Fruit fly (Drosophila melanogaster) whole organism: ENCODE data around the gene PIP82.

Experiments
- Dll ChIP-seq: fragments of >200 bp; optimal IDR thresholded peaks from 2 replicates; lab custom pipeline; 2017
- pan ChIP-seq: fragments of >200 bp; optimal IDR thresholded peaks from 2 replicates; lab custom pipeline; 2017
- psq ChIP-seq: fragments of >200 bp; optimal IDR thresholded peaks from 2 replicates; lab custom pipeline; 2017
- usp ChIP-seq: fragments of >200 bp; optimal IDR thresholded peaks from 2 replicates; lab custom pipeline; 2017; ENCODE audit warnings: missing biosample characterization, missing genetic modification characterization, mixed read lengths

DNA sequence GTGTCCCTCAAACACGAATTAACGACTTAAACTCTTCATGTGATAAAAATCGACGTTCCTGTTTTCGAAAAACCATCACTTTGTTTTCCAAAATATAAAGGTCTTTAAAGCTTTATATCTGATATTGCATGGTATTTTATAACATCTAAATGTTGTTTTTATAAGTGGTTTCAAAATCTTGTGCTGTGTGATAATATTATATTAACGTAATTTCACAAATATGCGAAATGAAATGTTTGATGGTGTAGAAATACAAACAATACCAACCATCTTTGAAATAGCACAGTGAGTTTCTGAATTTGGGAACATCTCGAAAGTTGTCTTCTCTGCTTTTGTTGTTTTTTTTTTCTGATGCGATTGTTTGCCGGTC, 38.5 kb downstream of the PIP82 start:
- no peak for TF ChIP-seq psq (lab: Kevin White, UChicago)
- TF ChIP-seq Dll (lab: Kevin White, UChicago): no peak
- no peak for TF ChIP-seq usp (GFP tag; lab: Kevin White, UChicago)
- TF ChIP-seq pan (lab: Kevin White, UChicago): no peak
